Worm (Caenorhabditis elegans): ENCODE measurements around the gene srh-76.
A peak's percentile ranks its signal among the peaks of the same experiment; 100 is the strongest.

Gene srh-76

ce11 chrV:5845669-5846189, 12.1 kb downstream of the srh-76 start, which contains the start of gene F26F12.3 (continued):
- TF ChIP-seq lin-13 (GFP tag; optimal IDR thresholded peaks at IDR 0.05) (peak; percentile 59), fkh-8 (tag; optimal IDR thresholded peaks at IDR 0.05) (peak; percentile 76), fos-1 (tag; optimal IDR thresholded peaks at IDR 0.05) (peak; percentile 10), unc-62 (GFP tag; optimal IDR thresholded peaks at IDR 0.05) (no peak), ztf-4 (tag; optimal IDR thresholded peaks at IDR 0.05) (no peak), pag-3 (tag; optimal IDR thresholded peaks at IDR 0.05; ENCODE audit: borderline replicate concordance, insufficient read depth) (no peak), sup-37 (GFP tag; optimal IDR thresholded peaks at IDR 0.05) (no peak), nhr-76 (tag; optimal IDR thresholded peaks at IDR 0.05) (no peak), xbp-1 (tag; optimal IDR thresholded peaks at IDR 0.05) (peak; percentile 46), dsc-1 (tag; optimal IDR thresholded peaks at IDR 0.05) (peak; percentile 54), C34B4.2 (tag; optimal IDR thresholded peaks at IDR 0.05) (no peak), sox-4 (tag; optimal IDR thresholded peaks at IDR 0.05) (peak; percentile 15), efl-1 (optimal IDR thresholded peaks at IDR 0.05) (peak; percentile 24 to 42), efl-1 (GFP tag; optimal IDR thresholded peaks at IDR 0.05 in 1 of 2) (peak; percentile 23 to 93), ceh-8 (GFP tag; optimal IDR thresholded peaks at IDR 0.05) (no peak), lin-39 (tag; optimal IDR thresholded peaks at IDR 0.05) (no peak), hlh-4 (tag; optimal IDR thresholded peaks at IDR 0.05) (no peak), ets-5 (GFP tag; IDR thresholded peaks at IDR 0.05) (no peak), zip-4 (GFP tag; optimal IDR thresholded peaks at IDR 0.05) (peak; percentile 3), Y116A8C.19 (tag; optimal IDR thresholded peaks at IDR 0.05; ENCODE audit: borderline replicate concordance) (no peak), zag-1 (tag; optimal IDR thresholded peaks at IDR 0.05) (no peak), ces-1 (GFP tag; optimal IDR thresholded peaks at IDR 0.05) (no peak), skn-1 (tag; optimal IDR thresholded peaks at IDR 0.05) (peak; percentile 41), hpl-2 (GFP tag; optimal IDR thresholded peaks at IDR 0.05) (no peak), unc-30 (tag; optimal IDR thresholded peaks at IDR 0.05) (no peak), C16A3.4 (tag; optimal IDR thresholded peaks at IDR 0.05) (peak; percentile 43), ceh-90 (tag; optimal IDR thresholded peaks at IDR 0.05) (no peak), vab-15 (tag; optimal IDR thresholded peaks at IDR 0.05) (no peak), nhr-12 (tag; optimal IDR thresholded peaks at IDR 0.05) (no peak), nhr-90 (tag; optimal IDR thresholded peaks at IDR 0.05; ENCODE audit: poor library complexity) (peak; percentile 20), nhr-71 (tag; optimal IDR thresholded peaks at IDR 0.05) (peak; percentile 88), nhr-84 (tag; optimal IDR thresholded peaks at IDR 0.05) (no peak), nhr-28 (tag; optimal IDR thresholded peaks at IDR 0.05) (no peak)

DNA sequence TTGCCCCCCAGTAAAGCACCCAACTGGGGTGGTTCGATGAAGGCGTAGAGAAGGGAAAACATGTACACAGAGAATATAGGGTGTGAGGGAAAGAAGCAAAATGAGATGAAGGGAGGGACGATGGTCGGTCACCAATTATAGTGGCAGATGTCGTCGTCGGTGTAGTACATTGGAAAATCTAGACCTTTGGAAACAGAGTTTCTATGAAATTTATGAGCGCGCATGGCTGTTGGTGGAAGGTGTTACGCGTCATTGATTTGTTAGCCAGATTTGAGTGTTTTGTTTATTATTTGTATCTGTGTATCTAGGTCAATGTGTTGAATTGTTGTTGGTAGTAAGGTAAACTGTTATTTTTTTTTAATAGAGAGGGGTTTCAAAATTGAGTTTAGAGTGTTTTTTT, 13.1 kb downstream of the srh-76 start:
- TF ChIP-seq mep-1 (tag; optimal IDR thresholded peaks at IDR 0.05) (no peak), vab-15 (tag; optimal IDR thresholded peaks at IDR 0.05) (no peak), hlh-4 (tag; optimal IDR thresholded peaks at IDR 0.05) (no peak), egl-13 (tag; optimal IDR thresholded peaks at IDR 0.05) (no peak), nhr-28 (tag; optimal IDR thresholded peaks at IDR 0.05) (no peak), nhr-77 (tag; optimal IDR thresholded peaks at IDR 0.05) (no peak), dsc-1 (tag; optimal IDR thresholded peaks at IDR 0.05) (no peak), lin-35 (GFP tag; optimal IDR thresholded peaks at IDR 0.05) (peak in 1 of 2 experiments; percentile 3), hpl-2 (GFP tag; optimal IDR thresholded peaks at IDR 0.05) (no peak), nhr-12 (tag; optimal IDR thresholded peaks at IDR 0.05) (no peak), C16A3.4 (tag; optimal IDR thresholded peaks at IDR 0.05) (no peak), fos-1 (tag; optimal IDR thresholded peaks at IDR 0.05) (no peak), mdl-1 (tag; optimal IDR thresholded peaks at IDR 0.05) (no peak), blmp-1 (tag; optimal IDR thresholded peaks at IDR 0.05) (peak; percentile 28), snu-23 (GFP tag; optimal IDR thresholded peaks at IDR 0.05) (peak; percentile 20), hlh-17 (GFP tag; optimal IDR thresholded peaks at IDR 0.05; ENCODE audit: borderline replicate concordance) (no peak), lir-3 (tag; optimal IDR thresholded peaks at IDR 0.05; ENCODE audit: poor library complexity) (no peak), ceh-63 (GFP tag; optimal IDR thresholded peaks at IDR 0.05) (no peak), tbx-2 (tag; optimal IDR thresholded peaks at IDR 0.05) (no peak), sox-4 (tag; optimal IDR thresholded peaks at IDR 0.05) (no peak), lin-14 (GFP tag; optimal IDR thresholded peaks at IDR 0.05) (peak; percentile 39), lin-13 (GFP tag; optimal IDR thresholded peaks at IDR 0.05) (no peak), nhr-20 (tag; optimal IDR thresholded peaks at IDR 0.05) (no peak), nhr-84 (tag; optimal IDR thresholded peaks at IDR 0.05) (no peak), nhr-85 (tag) (peak; percentile 61), egl-27 (tag; optimal IDR thresholded peaks at IDR 0.05) (no peak), efl-1 (optimal IDR thresholded peaks at IDR 0.05) (no peak), efl-1 (GFP tag; optimal IDR thresholded peaks at IDR 0.05 in 1 of 2) (peak in 1 of 2 experiments; percentile 84), unc-130 (tag; optimal IDR thresholded peaks at IDR 0.05) (no peak), isw-1 (GFP tag; IDR thresholded peaks at IDR 0.05) (no peak), irx-1 (tag; optimal IDR thresholded peaks at IDR 0.05) (no peak)

Measured in whole organism, L1 larva.